Worm (Caenorhabditis elegans): ENCODE data around the gene W09C2.10.

Gene W09C2.10

ce11 chrIV:9671001-9671652, 46.2 kb upstream of the W09C2.10 start (continued):
- TF ChIP-seq fkh-4 (tag; optimal IDR thresholded peaks at IDR 0.05; ENCODE audit: borderline replicate concordance): no peak
- peak; percentile 43 for TF ChIP-seq swsn-7 (tag; optimal IDR thresholded peaks at IDR 0.05)
- peak; percentile 45 for TF ChIP-seq ztf-4 (tag; optimal IDR thresholded peaks at IDR 0.05)
- TF ChIP-seq hlh-4 (tag; optimal IDR thresholded peaks at IDR 0.05): no peak
- TF ChIP-seq nhr-85 (tag): peak; percentile 98
- TF ChIP-seq unc-130 (tag; optimal IDR thresholded peaks at IDR 0.05): peak; percentile 20
- TF ChIP-seq skn-1 (tag; optimal IDR thresholded peaks at IDR 0.05): peak; percentile 61
- no peak for TF ChIP-seq ceh-63 (GFP tag; optimal IDR thresholded peaks at IDR 0.05)
- no peak for TF ChIP-seq pqm-1 (tag; optimal IDR thresholded peaks at IDR 0.05)
- no peak for TF ChIP-seq C34B4.2 (tag; optimal IDR thresholded peaks at IDR 0.05)
- TF ChIP-seq fkh-10 (GFP tag; optimal IDR thresholded peaks at IDR 0.05): no peak
- TF ChIP-seq F16B12.6 (tag; optimal IDR thresholded peaks at IDR 0.05): no peak
- TF ChIP-seq nhr-11 (tag; optimal IDR thresholded peaks at IDR 0.05): no peak
- TF ChIP-seq mab-9 (GFP tag; IDR thresholded peaks at IDR 0.05): no peak
- no peak for TF ChIP-seq mef-2 (tag; optimal IDR thresholded peaks at IDR 0.05)
- no peak for TF ChIP-seq nhr-84 (tag; optimal IDR thresholded peaks at IDR 0.05)
- no peak for TF ChIP-seq lin-39 (tag; optimal IDR thresholded peaks at IDR 0.05)
- TF ChIP-seq elt-3 (tag; optimal IDR thresholded peaks at IDR 0.05): peak in 4 of 6 experiments; percentile 13 to 68 (median 24)
- TF ChIP-seq ets-5 (GFP tag; IDR thresholded peaks at IDR 0.05): no peak
- TF ChIP-seq alr-1 (tag; optimal IDR thresholded peaks at IDR 0.05; ENCODE audit: borderline replicate concordance): no peak
- TF ChIP-seq egl-13 (tag; optimal IDR thresholded peaks at IDR 0.05): no peak
- TF ChIP-seq jun-1 (tag; optimal IDR thresholded peaks at IDR 0.05): peak; percentile 10
- TF ChIP-seq unc-30 (tag; optimal IDR thresholded peaks at IDR 0.05): no peak
- no peak for TF ChIP-seq ceh-8 (GFP tag; optimal IDR thresholded peaks at IDR 0.05)
- peak; percentile 97 for TF ChIP-seq nhr-20 (tag; optimal IDR thresholded peaks at IDR 0.05)
- TF ChIP-seq lin-13 (GFP tag; optimal IDR thresholded peaks at IDR 0.05): peak; percentile 11
- TF ChIP-seq nhr-77 (tag; optimal IDR thresholded peaks at IDR 0.05): peak; percentile 79
- TF ChIP-seq pax-3 (tag; optimal IDR thresholded peaks at IDR 0.05): peak; percentile 54
- TF ChIP-seq dsc-1 (tag; optimal IDR thresholded peaks at IDR 0.05): no peak
- no peak for TF ChIP-seq fkh-8 (tag; optimal IDR thresholded peaks at IDR 0.05)
- TF ChIP-seq unc-98 (GFP tag; IDR thresholded peaks at IDR 0.05): no peak
- TF ChIP-seq C04F5.9 (tag; optimal IDR thresholded peaks at IDR 0.05): no peak
- TF ChIP-seq nhr-90 (tag; optimal IDR thresholded peaks at IDR 0.05; ENCODE audit: poor library complexity): peak; percentile 70
- TF ChIP-seq xbp-1 (tag; optimal IDR thresholded peaks at IDR 0.05): peak; percentile 51
- no peak for TF ChIP-seq aha-1 (tag; optimal IDR thresholded peaks at IDR 0.05)
- TF ChIP-seq zag-1 (tag; optimal IDR thresholded peaks at IDR 0.05): no peak
- peak; percentile 58 for TF ChIP-seq hpl-2 (GFP tag; optimal IDR thresholded peaks at IDR 0.05)
- peak; percentile 74 for TF ChIP-seq tbx-2 (tag; optimal IDR thresholded peaks at IDR 0.05)
- peak in 1 of 2 experiments; percentile 25 for TF ChIP-seq egl-27 (tag; optimal IDR thresholded peaks at IDR 0.05)
- TF ChIP-seq unc-62 (GFP tag; optimal IDR thresholded peaks at IDR 0.05): no peak
- no peak for TF ChIP-seq hlh-17 (GFP tag; optimal IDR thresholded peaks at IDR 0.05; ENCODE audit: borderline replicate concordance)

- TF ChIP-seq mab-9 (GFP tag; IDR thresholded peaks at IDR 0.05): no peak
- TF ChIP-seq xbp-1 (tag; optimal IDR thresholded peaks at IDR 0.05): peak; percentile 57
- TF ChIP-seq ces-1 (GFP tag; optimal IDR thresholded peaks at IDR 0.05): no peak
- peak; percentile 59 for TF ChIP-seq swsn-7 (tag; optimal IDR thresholded peaks at IDR 0.05)
- peak; percentile 8 to 70 for TF ChIP-seq mdl-1 (tag; optimal IDR thresholded peaks at IDR 0.05)
- peak; percentile 33 for TF ChIP-seq nhr-77 (tag; optimal IDR thresholded peaks at IDR 0.05)
- peak; percentile 86 for TF ChIP-seq lin-14 (GFP tag; optimal IDR thresholded peaks at IDR 0.05)
- TF ChIP-seq aly-2 (tag; optimal IDR thresholded peaks at IDR 0.05): no peak
- TF ChIP-seq grh-1 (GFP tag; IDR thresholded peaks at IDR 0.05): peak; percentile 79
- peak; percentile 56 for TF ChIP-seq jun-1 (tag; optimal IDR thresholded peaks at IDR 0.05)
- TF ChIP-seq nhr-12 (tag; optimal IDR thresholded peaks at IDR 0.05): no peak
- no peak for TF ChIP-seq nhr-84 (tag; optimal IDR thresholded peaks at IDR 0.05)
- peak in 2 of 3 experiments; percentile 1 to 31 for TF ChIP-seq ceh-82 (tag; optimal IDR thresholded peaks at IDR 0.05)
- TF ChIP-seq ztf-11 (tag; optimal IDR thresholded peaks at IDR 0.05): no peak
- TF ChIP-seq lin-15B (tag; optimal IDR thresholded peaks at IDR 0.05): no peak
- no peak for TF ChIP-seq ets-5 (GFP tag; IDR thresholded peaks at IDR 0.05)
- peak; percentile 88 for TF ChIP-seq mep-1 (tag; optimal IDR thresholded peaks at IDR 0.05)
- peak; percentile 9 for TF ChIP-seq ama-1 (optimal IDR thresholded peaks at IDR 0.05)
- TF ChIP-seq elt-3 (tag; optimal IDR thresholded peaks at IDR 0.05): peak in 2 of 6 experiments; percentile 2 to 68
- peak; percentile 67 for TF ChIP-seq nhr-47 (tag; optimal IDR thresholded peaks at IDR 0.05)
These were observed 45.1 kb upstream of the W09C2.10 start for ce11 chrIV:9669969-9670368.

All from whole organism, L1 larva.